Worm (Caenorhabditis elegans): ENCODE results near the gene kqt-3.

DNA sequence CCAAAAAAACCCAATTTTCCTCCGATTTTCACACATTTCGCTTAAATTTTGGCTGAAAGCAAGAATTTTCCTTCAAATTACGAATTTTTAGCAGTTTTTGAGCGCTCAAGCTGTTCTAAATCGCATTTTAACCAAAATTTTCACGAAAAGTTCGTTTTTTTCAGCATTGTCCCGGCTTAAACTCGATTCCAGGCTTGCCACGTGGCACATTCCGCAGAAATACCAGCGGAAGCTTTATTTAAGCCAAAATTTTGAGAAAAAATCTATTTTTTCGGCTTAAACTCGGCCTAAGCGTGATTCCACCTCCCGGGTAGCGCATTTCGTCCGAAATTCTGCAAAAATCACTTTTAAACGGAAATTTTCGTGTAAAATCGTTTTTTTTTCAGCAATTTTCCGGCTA is 27.7 kb downstream of the kqt-3 start:
- TF ChIP-seq lin-39 (tag; optimal IDR thresholded peaks at IDR 0.05) (no peak), mab-9 (GFP tag; IDR thresholded peaks at IDR 0.05) (no peak), rnt-1 (tag; optimal IDR thresholded peaks at IDR 0.05) (no peak)
